Worm (Caenorhabditis elegans): ENCODE measurements around the gene srh-92.

srh-92 gene

DNA sequence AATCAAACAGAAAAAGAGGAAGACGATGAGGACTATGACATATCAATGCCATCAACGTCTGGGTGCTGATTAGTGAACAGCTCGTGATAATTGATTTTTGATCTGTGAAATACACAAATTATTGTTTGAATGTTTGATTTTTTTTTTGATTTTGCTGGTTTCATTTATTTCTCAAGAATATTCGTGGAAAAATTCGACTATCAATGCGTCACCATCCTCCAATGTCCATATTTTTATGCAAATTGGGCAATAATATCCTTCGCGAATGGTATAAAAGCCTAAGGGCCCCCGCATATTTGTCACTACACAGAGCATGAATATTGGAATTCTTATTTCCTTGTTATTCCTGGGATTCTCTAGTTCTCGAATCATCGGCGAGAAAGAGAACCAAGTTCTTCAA, 21.0 kb downstream of the srh-92 start, which contains the start of gene try-13:
Gene try-13 (plus strand): TSS at position 301 of the 400 bp plus-strand sequence.
- TF ChIP-seq sea-1 (GFP tag; conservative IDR thresholded peaks at IDR 0.05), result no peak
- TF ChIP-seq hmbx-1 (tag; optimal IDR thresholded peaks at IDR 0.05), result no peak
- TF ChIP-seq F13C5.2 (tag; optimal IDR thresholded peaks at IDR 0.05), result no peak
- no peak for TF ChIP-seq pes-1 (GFP tag; IDR thresholded peaks at IDR 0.05)
- no peak for TF ChIP-seq scrt-1 (GFP tag; IDR thresholded peaks at IDR 0.05)
- TF ChIP-seq ceh-36 (tag; optimal IDR thresholded peaks at IDR 0.05), result no peak
- TF ChIP-seq tbx-11 (GFP tag; IDR thresholded peaks at IDR 0.05), result no peak
- no peak for TF ChIP-seq hnd-1 (tag; optimal IDR thresholded peaks at IDR 0.05)
- no peak for TF ChIP-seq flt-1 (GFP tag; IDR thresholded peaks at IDR 0.05)
- TF ChIP-seq aly-1 (tag; optimal IDR thresholded peaks at IDR 0.05), result no peak
- no peak for TF ChIP-seq hmg-4 (GFP tag; optimal IDR thresholded peaks at IDR 0.05)
- no peak for TF ChIP-seq ceh-13 (GFP tag; optimal IDR thresholded peaks at IDR 0.05)
- no peak for TF ChIP-seq tra-4 (tag; optimal IDR thresholded peaks at IDR 0.05)
- TF ChIP-seq B0310.2 (tag; optimal IDR thresholded peaks at IDR 0.05), result no peak
- TF ChIP-seq ama-1 (optimal IDR thresholded peaks at IDR 0.05), result no peak
- TF ChIP-seq ets-7 (tag; optimal IDR thresholded peaks at IDR 0.05), result no peak
- no peak for TF ChIP-seq tbx-37 (GFP tag; conservative IDR thresholded peaks at IDR 0.05)

DNA sequence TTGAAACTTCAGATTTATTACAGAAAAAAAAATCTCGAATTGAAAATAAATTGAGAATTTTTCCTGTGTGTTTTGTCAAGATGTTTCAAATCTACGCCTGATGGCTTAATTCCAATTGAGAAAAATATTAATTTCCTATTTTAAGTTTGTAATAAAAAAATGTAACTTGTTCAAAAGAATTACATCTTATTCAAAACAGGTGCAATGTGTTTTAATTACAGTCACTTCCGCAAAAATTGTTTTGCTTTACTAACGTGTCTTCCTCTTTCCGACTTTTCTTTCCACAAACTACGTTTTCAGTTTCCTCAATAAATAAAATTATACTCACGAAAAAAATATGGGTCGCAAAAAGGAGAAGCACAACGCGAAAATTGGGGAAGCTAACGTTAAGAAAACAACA, 22.8 kb downstream of the srh-92 start, which contains the start of gene F25E5.16:
Gene F25E5.16 (plus strand): TSS at position 301 of the 400 bp plus-strand sequence.
- no peak for TF ChIP-seq tra-4 (tag; optimal IDR thresholded peaks at IDR 0.05)
- TF ChIP-seq scrt-1 (GFP tag; IDR thresholded peaks at IDR 0.05), result no peak
- no peak for TF ChIP-seq sea-1 (GFP tag; conservative IDR thresholded peaks at IDR 0.05)
- TF ChIP-seq F13C5.2 (tag; optimal IDR thresholded peaks at IDR 0.05), result no peak
- TF ChIP-seq hmg-4 (GFP tag; optimal IDR thresholded peaks at IDR 0.05), result no peak
- TF ChIP-seq ceh-13 (GFP tag; optimal IDR thresholded peaks at IDR 0.05), result no peak
- no peak for TF ChIP-seq ets-7 (tag; optimal IDR thresholded peaks at IDR 0.05)
- TF ChIP-seq hmbx-1 (tag; optimal IDR thresholded peaks at IDR 0.05), result no peak

DNA sequence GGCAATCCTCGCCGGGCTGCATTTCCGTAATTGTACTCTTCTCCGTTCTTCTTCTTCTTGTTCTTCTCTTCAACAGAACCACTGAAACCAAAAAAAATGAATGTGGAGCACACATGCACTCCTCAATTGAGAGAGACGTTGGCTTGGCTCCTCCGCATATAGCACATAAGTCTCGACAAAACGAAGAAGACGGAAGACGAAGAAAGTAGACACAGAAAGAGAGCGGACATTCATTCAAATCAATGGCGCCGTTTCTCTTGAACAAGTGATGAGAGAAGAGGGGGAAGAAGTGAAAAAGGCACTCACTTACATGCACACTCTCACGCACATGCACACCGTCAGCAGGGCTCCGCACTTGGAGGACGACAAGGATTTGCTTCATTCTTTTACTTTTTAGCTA, 23.3 kb downstream of the srh-92 start, which contains the start of gene F25E5.9:
Gene F25E5.9 (minus strand): TSS at position 382 of the 400 bp plus-strand sequence.
- no peak for TF ChIP-seq hnd-1 (tag; optimal IDR thresholded peaks at IDR 0.05)
- no peak for TF ChIP-seq tra-4 (tag; optimal IDR thresholded peaks at IDR 0.05)
- no peak for TF ChIP-seq tbx-37 (GFP tag; conservative IDR thresholded peaks at IDR 0.05)
- no peak for TF ChIP-seq tbx-11 (GFP tag; IDR thresholded peaks at IDR 0.05)
- TF ChIP-seq ama-1 (optimal IDR thresholded peaks at IDR 0.05), result no peak
- no peak for TF ChIP-seq scrt-1 (GFP tag; IDR thresholded peaks at IDR 0.05)
- no peak for TF ChIP-seq F13C5.2 (tag; optimal IDR thresholded peaks at IDR 0.05)
- TF ChIP-seq ceh-13 (GFP tag; optimal IDR thresholded peaks at IDR 0.05), result no peak
- TF ChIP-seq hmg-4 (GFP tag; optimal IDR thresholded peaks at IDR 0.05), result no peak
- TF ChIP-seq B0310.2 (tag; optimal IDR thresholded peaks at IDR 0.05), result no peak

DNA sequence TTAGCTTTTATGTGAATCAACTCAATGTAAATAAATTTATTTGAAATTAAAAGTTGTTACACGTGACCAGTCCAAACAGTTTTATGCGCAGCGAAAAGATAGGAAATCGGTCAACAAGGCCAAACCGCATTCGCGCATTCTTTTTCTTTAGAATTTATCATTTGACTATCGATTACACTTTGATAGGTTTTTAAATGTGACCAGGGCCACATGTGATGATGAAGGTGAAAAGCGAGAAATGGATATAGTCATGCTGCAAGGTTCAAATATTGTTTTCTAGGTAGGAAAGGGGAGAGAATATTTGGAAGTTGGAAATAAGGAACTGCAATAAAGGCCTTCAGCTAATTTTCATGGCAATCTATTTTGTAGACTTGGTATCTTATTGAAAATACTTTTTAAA, 23.9 kb downstream of the srh-92 start:
- TF ChIP-seq scrt-1 (GFP tag; IDR thresholded peaks at IDR 0.05) (no peak), flt-1 (GFP tag; IDR thresholded peaks at IDR 0.05) (no peak), B0310.2 (tag; optimal IDR thresholded peaks at IDR 0.05) (no peak), pes-1 (GFP tag; IDR thresholded peaks at IDR 0.05) (no peak), tbx-37 (GFP tag; conservative IDR thresholded peaks at IDR 0.05) (no peak), hnd-1 (tag; optimal IDR thresholded peaks at IDR 0.05) (no peak), ama-1 (optimal IDR thresholded peaks at IDR 0.05) (no peak), sea-1 (GFP tag; conservative IDR thresholded peaks at IDR 0.05) (no peak), ceh-36 (tag; optimal IDR thresholded peaks at IDR 0.05) (no peak)

DNA sequence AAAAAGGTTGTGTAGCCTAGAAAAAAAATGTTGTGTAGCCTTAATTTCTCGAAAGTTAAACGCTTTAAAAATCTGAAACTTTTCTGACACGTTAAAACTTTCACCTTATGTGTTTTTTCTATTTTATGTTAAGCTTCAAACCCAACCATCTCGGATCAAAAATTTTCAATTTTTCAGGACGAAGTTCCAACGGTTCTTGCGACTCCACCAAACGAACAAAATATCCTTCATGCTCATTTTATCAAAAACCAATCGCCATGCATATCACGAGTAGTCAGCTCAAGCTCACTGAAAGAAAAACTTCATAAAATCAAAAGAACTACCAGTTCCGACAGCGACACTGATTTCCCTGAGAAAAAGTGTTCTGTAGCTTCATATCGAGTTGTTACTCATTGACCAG, 24.3 kb downstream of the srh-92 start:
- TF ChIP-seq scrt-1 (GFP tag; IDR thresholded peaks at IDR 0.05) (no peak), F13C5.2 (tag; optimal IDR thresholded peaks at IDR 0.05) (no peak), hmg-4 (GFP tag; optimal IDR thresholded peaks at IDR 0.05) (no peak), aly-1 (tag; optimal IDR thresholded peaks at IDR 0.05) (no peak), hnd-1 (tag; optimal IDR thresholded peaks at IDR 0.05) (no peak), tbx-11 (GFP tag; IDR thresholded peaks at IDR 0.05) (no peak), tra-4 (tag; optimal IDR thresholded peaks at IDR 0.05) (no peak), pes-1 (GFP tag; IDR thresholded peaks at IDR 0.05) (no peak), ceh-13 (GFP tag; optimal IDR thresholded peaks at IDR 0.05) (no peak)

DNA sequence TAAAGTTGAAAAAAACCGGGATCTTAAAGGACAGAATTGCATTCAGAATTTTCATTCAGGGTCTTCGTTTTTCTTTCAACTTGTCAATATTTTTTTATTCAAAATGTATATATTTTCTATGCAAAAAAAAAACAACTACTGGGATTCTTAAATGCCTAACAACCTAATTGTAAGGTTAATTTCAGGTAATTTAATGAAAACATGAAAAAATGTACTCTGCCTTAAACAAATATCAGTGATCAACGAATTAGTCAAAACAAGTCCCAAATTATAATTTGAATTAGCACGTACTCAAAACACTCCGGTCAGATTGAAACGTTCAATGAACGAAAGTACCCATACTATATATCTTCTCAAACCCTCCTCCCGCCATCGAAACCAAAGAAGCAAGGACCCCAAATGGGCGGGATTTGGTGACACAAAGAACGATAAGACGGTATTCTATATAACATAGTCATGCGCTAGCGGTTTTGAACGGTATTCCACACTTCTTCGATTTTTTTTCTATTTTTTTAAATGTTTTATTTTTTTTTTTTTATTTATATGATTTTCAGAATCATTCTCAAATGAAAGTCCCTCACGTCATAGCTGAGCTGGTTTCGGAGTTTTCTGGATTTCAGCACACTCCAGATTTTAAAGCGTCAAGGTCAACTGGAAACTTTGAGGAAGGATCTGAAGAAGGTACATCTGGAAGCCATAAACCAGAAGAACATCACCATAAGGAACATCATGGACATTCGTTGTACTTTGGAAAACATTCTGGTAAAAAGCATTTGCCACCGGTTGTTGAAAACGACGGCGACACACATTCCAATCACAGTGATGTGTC, 25.2 kb downstream of the srh-92 start, which contains the start of the genes ddo-2 and F25E5.8:
Gene ddo-2 (minus strand): TSS at position 330 of the 829 bp plus-strand sequence.
Gene F25E5.8 (plus strand): TSS at position 555 of the 829 bp plus-strand sequence.
- TF ChIP-seq hnd-1 (tag; optimal IDR thresholded peaks at IDR 0.05), result no peak
- TF ChIP-seq tbx-11 (GFP tag; IDR thresholded peaks at IDR 0.05), result no peak
- no peak for TF ChIP-seq aly-1 (tag; optimal IDR thresholded peaks at IDR 0.05)
- no peak for TF ChIP-seq flt-1 (GFP tag; IDR thresholded peaks at IDR 0.05)
- TF ChIP-seq ets-7 (tag; optimal IDR thresholded peaks at IDR 0.05), result no peak
- no peak for TF ChIP-seq ceh-36 (tag; optimal IDR thresholded peaks at IDR 0.05)
- no peak for TF ChIP-seq ama-1 (optimal IDR thresholded peaks at IDR 0.05)
- TF ChIP-seq hmbx-1 (tag; optimal IDR thresholded peaks at IDR 0.05), result no peak
- no peak for TF ChIP-seq F13C5.2 (tag; optimal IDR thresholded peaks at IDR 0.05)
- TF ChIP-seq ceh-13 (GFP tag; optimal IDR thresholded peaks at IDR 0.05), result no peak

DNA sequence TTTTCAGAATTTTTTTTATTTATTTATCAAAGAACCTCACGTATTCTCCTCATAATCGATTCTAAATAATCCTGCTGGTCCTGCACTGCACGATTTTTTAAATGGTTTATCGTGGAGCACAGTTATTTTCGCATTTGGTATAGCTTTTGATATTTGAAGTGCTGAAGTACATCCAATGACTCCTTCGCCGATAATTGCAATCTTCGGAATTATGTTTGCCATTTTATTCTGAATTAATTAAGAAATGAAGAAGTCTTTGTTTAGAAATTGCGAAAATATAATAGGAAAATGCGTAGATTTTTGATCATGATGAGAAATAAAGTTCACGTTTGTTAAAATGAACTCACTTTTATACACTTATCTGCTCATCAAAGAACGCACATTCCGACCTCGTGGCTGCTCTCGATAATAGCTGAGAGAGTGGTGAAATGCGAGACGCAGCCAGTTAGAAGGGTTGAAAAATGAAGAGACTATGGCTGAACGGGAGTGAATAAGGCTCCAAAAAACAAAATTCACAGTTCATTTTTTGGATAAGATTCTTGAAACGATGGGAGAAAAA, 25.9 kb downstream of the srh-92 start:
- TF ChIP-seq flt-1 (GFP tag; IDR thresholded peaks at IDR 0.05), result no peak
- TF ChIP-seq tra-4 (tag; optimal IDR thresholded peaks at IDR 0.05), result no peak
- TF ChIP-seq tbx-11 (GFP tag; IDR thresholded peaks at IDR 0.05), result no peak
- no peak for TF ChIP-seq ceh-36 (tag; optimal IDR thresholded peaks at IDR 0.05)
- no peak for TF ChIP-seq ceh-13 (GFP tag; optimal IDR thresholded peaks at IDR 0.05)
- TF ChIP-seq scrt-1 (GFP tag; IDR thresholded peaks at IDR 0.05), result no peak
